Worm (Caenorhabditis elegans) whole organism, young adult: ENCODE measurements around the gene exc-15.
"Not testable (repeated sequence)": the region's sequence is repeated elsewhere in the genome, so short reads cannot be mapped to it uniquely, and the experiment has no call there.

ENCODE experiments used
- F22D6.2 ChIP-seq: sonication (generic microtip); optimal IDR thresholded peaks from 2 replicates; lab custom pipeline; 2016; ENCODE audit warnings: mild to moderate bottlenecking, missing genetic modification characterization, missing compliant biosample characterization
- F33H1.4 ChIP-seq: fragments of 200-800 bp; sonication (Bioruptor generic); IDR thresholded peaks from 2 replicates; pipeline ENCODE4 v1.3.6; 2022; ENCODE audit warnings: missing genetic modification reagents, missing genetic modification characterization, missing compliant biosample characterization
- F57C9.4 ChIP-seq: sonication (generic microtip); optimal IDR thresholded peaks from 2 replicates; lab custom pipeline; 2017; ENCODE audit warnings: mild to moderate bottlenecking, missing genetic modification characterization, missing compliant biosample characterization
- K12H6.12 ChIP-seq: fragments of 200-800 bp; sonication (Bioruptor generic); optimal IDR thresholded peaks from 2 replicates; lab custom pipeline; 2018; ENCODE audit warnings: mild to moderate bottlenecking, missing genetic modification characterization, missing compliant biosample characterization
- T07F8.4 ChIP-seq: sonication (generic microtip); optimal IDR thresholded peaks from 2 replicates; lab custom pipeline; 2016; ENCODE audit warnings: mild to moderate bottlenecking, missing genetic modification characterization, moderate library complexity, missing compliant biosample characterization
- Y79H2A.3 ChIP-seq: fragments of 200-800 bp; sonication (Bioruptor generic); conservative IDR thresholded peaks from 2 replicates; pipeline ENCODE4 v1.3.6; 2022; ENCODE audit warnings: missing genetic modification reagents, missing genetic modification characterization, missing compliant biosample characterization
- ZK185.1 ChIP-seq: sonication (generic microtip); optimal IDR thresholded peaks from 2 replicates; lab custom pipeline; 2016; ENCODE audit warnings: mild to moderate bottlenecking, missing genetic modification characterization, missing compliant biosample characterization; ENCODE audit not compliant: poor library complexity, severe bottlenecking
- aptf-2 ChIP-seq: fragments of 200-800 bp; sonication (Bioruptor generic); conservative IDR thresholded peaks from 2 replicates; pipeline ENCODE4 v1.3.6; 2022; ENCODE audit warnings: missing genetic modification reagents, missing genetic modification characterization, missing compliant biosample characterization
- aptf-3 ChIP-seq: fragments of 200-800 bp; sonication (Bioruptor generic); IDR thresholded peaks from 2 replicates; pipeline ENCODE4 v1.3.6; 2022; ENCODE audit warnings: missing genetic modification characterization, missing compliant biosample characterization
- ccch-3 ChIP-seq: fragments of 200-800 bp; sonication (Bioruptor generic); optimal IDR thresholded peaks from 2 replicates; lab custom pipeline; 2018; ENCODE audit warnings: mild to moderate bottlenecking, missing genetic modification characterization, missing compliant biosample characterization
- cebp-1 ChIP-seq, 2 experiments: fragments of 200-800 bp in 1 of 2; sonication (Bioruptor generic) in 1 of 2; sonication (generic microtip) in 1 of 2; IDR thresholded peaks in 1 of 2; optimal IDR thresholded peaks in 1 of 2; 2 replicates each; pipeline versions ENCODE4 v1.3.6 to Lab custom; 2017 to 2022; ENCODE audit warnings: missing compliant biosample characterization in 2 of 2, missing genetic modification characterization in 2 of 2, mild to moderate bottlenecking in 1 of 2, missing genetic modification reagents in 1 of 2, moderate library complexity in 1 of 2
- ceh-27 ChIP-seq: fragments of 200-800 bp; sonication (Bioruptor generic); optimal IDR thresholded peaks from 2 replicates; lab custom pipeline; 2018; ENCODE audit warnings: mild to moderate bottlenecking, missing genetic modification characterization, moderate library complexity, missing compliant biosample characterization
- chd-7 ChIP-seq: sonication (generic microtip); optimal IDR thresholded peaks from 2 replicates; lab custom pipeline; 2016; ENCODE audit warnings: mild to moderate bottlenecking, missing genetic modification characterization, moderate library complexity, missing compliant biosample characterization
- hrde-1 ChIP-seq: sonication (generic microtip); optimal IDR thresholded peaks from 2 replicates; lab custom pipeline; 2016; ENCODE audit warnings: missing genetic modification characterization, mild to moderate bottlenecking, missing compliant biosample characterization, moderate library complexity, missing genotype, missing genetic modification reagents, borderline replicate concordance
- hsf-1 ChIP-seq: fragments of 200-800 bp; sonication (Bioruptor generic); IDR thresholded peaks from 2 replicates; pipeline ENCODE4 v1.3.6; 2022; ENCODE audit warnings: missing genetic modification reagents, missing genetic modification characterization, missing compliant biosample characterization
- lir-1 ChIP-seq: fragments of 200-800 bp; sonication (Bioruptor generic); conservative IDR thresholded peaks from 2 replicates; pipeline ENCODE4 v1.3.6; 2022; ENCODE audit warnings: missing genetic modification reagents, missing genetic modification characterization, missing compliant biosample characterization
- mcd-1 ChIP-seq: fragments of 200-800 bp; sonication (Bioruptor generic); IDR thresholded peaks from 2 replicates; pipeline ENCODE4 v1.3.6; 2022; ENCODE audit warnings: missing genetic modification reagents, missing genetic modification characterization, missing compliant biosample characterization
- mes-4 ChIP-seq: sonication (generic microtip); optimal IDR thresholded peaks from 2 replicates; lab custom pipeline; 2016; ENCODE audit warnings: missing genotype, missing genetic modification characterization, missing compliant biosample characterization
- mxl-1 ChIP-seq: sonication (generic microtip); optimal IDR thresholded peaks from 2 replicates; lab custom pipeline; 2016; ENCODE audit warnings: missing genetic modification characterization, missing compliant biosample characterization
- nhr-120 ChIP-seq: fragments of 200-800 bp; sonication (Bioruptor generic); IDR thresholded peaks from 2 replicates; pipeline ENCODE4 v1.3.6; 2022; ENCODE audit warnings: missing genetic modification characterization, missing compliant biosample characterization
- pbrm-1 ChIP-seq: fragments of 200-800 bp; sonication (Bioruptor generic); IDR thresholded peaks from 2 replicates; pipeline ENCODE4 v1.3.6; 2022; ENCODE audit warnings: missing genetic modification reagents, missing genetic modification characterization, missing compliant biosample characterization
- rcor-1 ChIP-seq: fragments of 200-800 bp; sonication (Bioruptor generic); IDR thresholded peaks from 2 replicates; pipeline ENCODE4 v1.3.6; 2022; ENCODE audit warnings: missing genetic modification reagents, missing genetic modification characterization, missing compliant biosample characterization
- rec-8 ChIP-seq, 2 experiments: sonication (generic microtip); optimal IDR thresholded peaks; 2 replicates each; lab custom pipeline; 2016; ENCODE audit warnings: mild to moderate bottlenecking in 2 of 2, missing genetic modification characterization in 2 of 2, missing genetic modification reagents in 2 of 2, missing genotype in 2 of 2, missing biosample characterization in 1 of 2, missing compliant biosample characterization in 1 of 2, moderate library complexity in 1 of 2
- sdz-38 ChIP-seq: sonication (generic microtip); optimal IDR thresholded peaks from 2 replicates; lab custom pipeline; 2016; ENCODE audit warnings: missing genotype, missing genetic modification characterization, missing compliant biosample characterization
- somi-1 ChIP-seq: fragments of 200-800 bp; sonication (Bioruptor generic); optimal IDR thresholded peaks from 2 replicates; lab custom pipeline; 2018; ENCODE audit warnings: mild to moderate bottlenecking, missing genetic modification characterization, missing compliant biosample characterization
- sptf-2 ChIP-seq: fragments of 200-800 bp; sonication (Bioruptor generic); optimal IDR thresholded peaks from 2 replicates; lab custom pipeline; 2018; ENCODE audit warnings: mild to moderate bottlenecking, missing genetic modification characterization, missing compliant biosample characterization
- unc-62 ChIP-seq: fragments of 150-350 bp; optimal IDR thresholded peaks from 2 replicates; lab custom pipeline; 2014; ENCODE audit warnings: missing biosample characterization, missing genetic modification reagents, missing genetic modification characterization
- ztf-18 ChIP-seq: sonication (generic microtip); optimal IDR thresholded peaks from 2 replicates; lab custom pipeline; 2016; ENCODE audit warnings: missing genotype, mild to moderate bottlenecking, missing genetic modification characterization, missing compliant biosample characterization
- ztf-26 ChIP-seq: sonication (generic microtip); optimal IDR thresholded peaks from 2 replicates; lab custom pipeline; 2017; ENCODE audit warnings: missing genetic modification characterization, missing compliant biosample characterization

The exc-15 gene

DNA sequence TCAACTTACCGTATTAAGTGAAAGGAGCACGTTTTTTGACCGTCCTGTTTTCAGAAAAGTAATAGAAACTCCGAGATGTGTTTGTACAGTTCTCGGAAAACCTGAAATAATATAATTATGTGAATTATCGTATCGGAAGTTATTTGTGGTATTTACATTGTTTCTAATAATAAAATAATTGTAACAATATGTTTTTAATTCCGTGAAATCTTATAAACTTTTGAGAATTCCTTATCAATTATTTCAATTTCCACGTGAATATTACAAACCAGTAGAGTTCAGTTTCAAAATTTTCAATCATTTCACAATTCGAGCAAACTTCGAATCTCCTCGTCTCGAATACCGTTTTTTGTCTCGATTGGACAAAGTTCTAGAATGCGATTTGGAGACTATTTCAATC is 12.2 kb upstream of the exc-15 start, which contains the start of gene T08H10.3:
Gene T08H10.3 (plus strand): TSS at position 301 of the 400 bp plus-strand sequence.
- TF ChIP-seq Y79H2A.3 (GFP tag; lab: Robert Waterston, UW) (no peak), nhr-120 (GFP tag; lab: Robert Waterston, UW) (no peak), ceh-27 (GFP tag; lab: Kevin White, UChicago) (no peak), K12H6.12 (tag; lab: Kevin White, UChicago) (no peak), hrde-1 (tag; lab: Kevin White, UChicago) (no peak), mes-4 (no peak), somi-1 (GFP tag; lab: Kevin White, UChicago) (no peak)

DNA sequence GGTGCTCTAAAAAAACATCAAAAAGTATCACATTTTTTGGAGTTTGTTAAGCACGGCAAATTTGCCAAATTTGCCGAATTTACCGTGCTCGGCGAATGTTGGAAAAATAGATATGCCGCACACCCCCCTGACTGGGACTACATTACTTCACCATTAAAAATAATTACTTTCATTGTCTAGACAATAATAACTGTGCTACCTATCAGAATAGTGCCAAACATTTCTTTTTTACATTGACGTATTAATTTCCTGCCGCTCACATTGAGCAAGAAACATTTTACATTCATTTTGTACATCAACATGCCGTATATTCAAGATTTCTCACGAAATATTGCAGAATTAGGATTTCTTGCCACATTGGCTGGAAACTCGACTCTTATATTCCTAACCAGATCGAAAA is 8.7 kb upstream of the exc-15 start, which contains the start of gene str-35:
Gene str-35 (plus strand): TSS at position 301 of the 400 bp plus-strand sequence.
- TF ChIP-seq lir-1 (GFP tag; lab: Robert Waterston, UW); ceh-27 (GFP tag; lab: Kevin White, UChicago); mxl-1: not testable (repeated sequence)
- TF ChIP-seq, all 124 proteins: peak for 0; not testable (repeated sequence) for 124

DNA sequence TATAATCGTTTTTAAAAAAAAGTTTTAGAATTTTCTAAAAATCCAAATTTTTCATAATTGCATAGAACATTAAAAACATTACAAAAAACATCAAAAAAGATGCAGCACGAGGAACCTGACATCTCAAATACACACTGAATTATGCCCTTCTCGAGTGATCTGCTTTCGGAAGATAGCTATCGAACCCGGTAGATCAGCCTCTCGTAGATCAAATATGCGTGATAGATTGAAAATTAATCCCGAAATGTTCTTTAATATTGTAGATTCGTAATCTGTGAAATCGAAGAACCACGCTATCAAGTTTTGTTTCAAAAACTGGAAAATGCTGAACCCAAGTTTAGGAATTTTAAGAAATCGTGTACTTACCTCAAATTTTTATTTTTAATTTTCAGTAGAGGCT is 1.4 kb upstream of the exc-15 start:
- TF ChIP-seq T07F8.4 (tag; lab: Kevin White, UChicago), result no peak
- TF ChIP-seq, all 124 proteins: peak for 0

DNA sequence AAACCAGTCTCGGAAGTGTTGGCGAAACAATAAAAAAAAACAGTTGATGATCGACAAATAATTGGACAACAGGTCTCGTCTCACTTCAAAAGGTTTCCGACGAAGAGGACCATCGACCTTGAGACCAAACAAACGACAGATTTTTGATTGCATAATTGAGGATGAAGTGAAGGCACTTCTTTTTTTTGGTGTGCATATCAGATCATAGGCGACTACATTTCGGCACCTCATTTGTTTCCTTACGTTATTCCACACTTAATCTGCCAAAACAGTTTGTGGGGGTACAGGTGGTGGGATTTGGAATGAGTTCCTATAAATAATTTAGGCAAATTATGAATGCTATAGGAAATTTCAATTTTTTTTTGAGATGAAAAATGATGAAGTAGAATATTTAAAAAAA is 3.4 kb downstream of the exc-15 start:
- TF ChIP-seq aptf-3, result no peak
- TF ChIP-seq unc-62, result peak; percentile 46
- no peak for TF ChIP-seq F57C9.4 (tag; lab: Kevin White, UChicago)

DNA sequence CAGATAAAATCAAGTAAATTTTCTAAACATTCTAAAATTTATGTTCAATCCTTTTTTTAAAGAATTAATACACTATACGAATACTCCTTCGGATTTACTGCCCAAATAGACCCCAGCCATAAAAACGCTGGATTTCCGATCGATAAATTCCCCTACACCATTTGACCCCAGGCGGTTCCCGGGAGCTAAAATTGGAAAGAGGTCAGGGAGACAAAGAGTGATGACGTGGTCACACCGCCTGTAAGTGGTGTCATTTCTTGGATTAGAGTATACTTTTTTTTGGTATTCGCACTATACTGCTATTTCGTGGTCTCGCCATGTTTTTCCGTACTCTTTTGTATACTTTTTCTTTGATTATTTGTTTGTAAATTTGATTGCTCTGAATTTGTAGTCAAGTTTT is 4.6 kb downstream of the exc-15 start:
- TF ChIP-seq aptf-2 (GFP tag; lab: Robert Waterston, UW) (peak; percentile 61; the same call in 1 of the 2 replicates), ccch-3 (no peak), F33H1.4 (GFP tag; lab: Robert Waterston, UW) (no peak), unc-62 (no peak), ZK185.1 (tag; lab: Kevin White, UChicago) (no peak), aptf-3 (no peak)
- TF ChIP-seq, all 124 proteins: peak for 1

DNA sequence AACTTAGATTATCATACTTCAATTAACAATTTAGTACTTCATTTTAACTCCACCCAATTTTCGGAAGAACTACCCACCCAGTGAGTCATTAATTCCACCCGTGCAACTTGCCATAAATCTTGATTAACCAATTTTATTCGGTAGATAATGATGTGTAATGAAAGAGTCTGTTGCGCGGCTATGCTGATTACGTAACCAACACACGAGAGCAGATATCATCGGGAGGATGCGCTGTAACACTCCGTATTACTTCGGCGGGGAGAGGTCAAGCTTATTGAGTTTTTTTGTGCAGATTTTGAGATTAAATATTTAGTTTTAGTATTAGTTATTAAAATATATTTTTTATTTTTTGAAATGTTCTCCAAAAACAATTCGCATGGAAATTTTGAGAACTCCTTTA is 5.7 kb downstream of the exc-15 start:
- TF ChIP-seq hsf-1 (GFP tag; lab: Robert Waterston, UW) (no peak), chd-7 (tag; lab: Kevin White, UChicago) (no peak), F22D6.2 (tag; lab: Kevin White, UChicago) (no peak), sdz-38 (tag; lab: Kevin White, UChicago) (no peak)
- TF ChIP-seq, all 124 proteins: peak for 0

DNA sequence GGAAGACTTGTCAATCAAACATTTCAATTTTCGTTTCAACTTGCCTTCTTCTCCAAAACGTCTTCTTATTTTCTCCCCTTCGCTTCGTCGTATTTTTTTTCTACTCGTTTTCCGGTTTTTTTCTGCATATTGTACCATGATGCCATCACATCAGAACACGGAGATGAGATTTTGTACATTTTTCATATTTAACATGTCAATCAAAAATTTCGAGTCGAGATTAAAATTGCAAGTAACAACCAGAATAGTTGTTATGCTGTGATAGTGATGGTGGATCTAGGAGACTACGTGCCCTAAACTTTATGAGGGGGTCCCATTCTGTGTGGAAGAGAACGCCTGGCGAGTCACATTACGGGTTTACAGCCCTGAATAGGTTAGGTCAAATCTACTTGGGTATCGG is 6.6 kb downstream of the exc-15 start:
- TF ChIP-seq rec-8 (tag; optimal IDR thresholded peaks at IDR 0.05; lab: Kevin White, UChicago), result no peak
- no peak for TF ChIP-seq F22D6.2 (tag; lab: Kevin White, UChicago)
- no peak for TF ChIP-seq ztf-18
- no peak for TF ChIP-seq mes-4
- no peak for TF ChIP-seq mcd-1 (GFP tag; lab: Robert Waterston, UW)
- no peak for TF ChIP-seq ztf-26 (tag; lab: Kevin White, UChicago)
- no peak for TF ChIP-seq cebp-1 (GFP tag; IDR thresholded peaks at IDR 0.05; lab: Robert Waterston, UW)
- no peak for TF ChIP-seq cebp-1 (tag; optimal IDR thresholded peaks at IDR 0.05; lab: Kevin White, UChicago)
- TF ChIP-seq sptf-2 (GFP tag; lab: Kevin White, UChicago), result no peak
- no peak for TF ChIP-seq pbrm-1 (GFP tag; lab: Robert Waterston, UW)
- no peak for TF ChIP-seq rcor-1
- TF ChIP-seq F33H1.4 (GFP tag; lab: Robert Waterston, UW), result no peak
